Fruit fly (Drosophila melanogaster) whole organism, embryonic: ENCODE results near the gene Osi16.

Experiments
- CG11398 ChIP-seq: fragments of 200-800 bp; sonication (Bioruptor generic); optimal IDR thresholded peaks from 2 replicates; lab custom pipeline; 2016; ENCODE audit warnings: missing biosample characterization, missing genetic modification characterization
- CG13624 ChIP-seq: fragments of 200-800 bp; sonication (Bioruptor generic); optimal IDR thresholded peaks from 2 replicates; lab custom pipeline; 2016; ENCODE audit warnings: missing biosample characterization, missing genetic modification characterization
- CG18476 ChIP-seq: fragments of 200-800 bp; sonication (Bioruptor generic); optimal IDR thresholded peaks from 2 replicates; lab custom pipeline; 2016; ENCODE audit warnings: missing biosample characterization, mild to moderate bottlenecking, missing genetic modification characterization
- CG5953 ChIP-seq: fragments of 200-800 bp; sonication (Bioruptor generic); IDR thresholded peaks from 2 replicates; pipeline ENCODE4 v1.3.6; 2022; ENCODE audit warnings: missing biosample characterization, missing genetic modification characterization
- Sin3A ChIP-seq: fragments of >200 bp; optimal IDR thresholded peaks from 2 replicates; lab custom pipeline; 2018

dm6 chr3R:6301257-6301839 lies 3.7 kb upstream of the Osi16 start, which contains the start of gene Osi15:
- TF ChIP-seq CG13624 (GFP tag; lab: Kevin White, UChicago) (no peak), CG18476 (GFP tag; lab: Kevin White, UChicago) (no peak), Sin3A (lab: Kevin White, UChicago) (no peak), CG5953 (GFP tag; lab: Robert Waterston, UW) (no peak), CG11398 (GFP tag; lab: Kevin White, UChicago) (no peak)
